Worm (Caenorhabditis elegans): Measurements from ENCODE around the gene ZK262.2.

ZK262.2 gene

ce11 chrV:18364558-18364957 is 48.2 kb downstream of the ZK262.2 start, which contains the start of gene C08E8.9:
Gene C08E8.9, plus strand, starts transcription at chrV:18364858.
- TF ChIP-seq nhr-111 (GFP tag; optimal IDR thresholded peaks at IDR 0.05), result no peak

ce11 chrV:18362402-18362801 is 50.4 kb downstream of the ZK262.2 start, which contains the start of gene C08E8.1:
Gene C08E8.1, minus strand, starts transcription at chrV:18362502.
- TF ChIP-seq Y48G9A.11 (GFP tag; IDR thresholded peaks at IDR 0.05), result no peak
- TF ChIP-seq lin-13 (GFP tag; optimal IDR thresholded peaks at IDR 0.05), result no peak
- TF ChIP-seq F49E8.2 (tag; optimal IDR thresholded peaks at IDR 0.05; ENCODE audit: borderline replicate concordance), result no peak
- TF ChIP-seq mxl-3 (GFP tag; optimal IDR thresholded peaks at IDR 0.05), result no peak
- TF ChIP-seq sdz-12 (GFP tag; optimal IDR thresholded peaks at IDR 0.05), result no peak
- TF ChIP-seq lsy-2 (tag; optimal IDR thresholded peaks at IDR 0.05), result no peak
- TF ChIP-seq aha-1 (tag), result no peak
- no peak for TF ChIP-seq daf-19 (GFP tag; conservative IDR thresholded peaks at IDR 0.05)
- no peak for TF ChIP-seq zip-2 (tag; optimal IDR thresholded peaks at IDR 0.05)
- no peak for TF ChIP-seq R02D3.7 (tag; optimal IDR thresholded peaks at IDR 0.05)
- no peak for TF ChIP-seq nhr-76 (tag; optimal IDR thresholded peaks at IDR 0.05)
- TF ChIP-seq aly-2 (tag; optimal IDR thresholded peaks at IDR 0.05), result no peak
- no peak for TF ChIP-seq nhr-11 (tag; optimal IDR thresholded peaks at IDR 0.05)
